Comparison of ENCODE assay signal across 5 fruit fly cellular contexts in genomic region chrX:3667199-3667671, dm6.
A peak's percentile ranks its signal among the peaks of the same experiment; 100 is the strongest.
TF ChIP-seq lines count a peak whose summit lies in the region.

Ilp7 (plus strand) TSS chrX:3667621.

- no peak for TF ChIP-seq CTCF in whole organism, embryonic (GFP tag; optimal IDR thresholded peaks at IDR 0.05; lab: Kevin White, UChicago)

TF ChIP-seq in whole organism, adult, 20 proteins besides CTCF, POLR2A, EP300 and RAD21 (continues in another document):
- TF ChIP-seq Mnt (GFP tag; optimal IDR thresholded peaks at IDR 0.05; lab: Kevin White, UChicago): peak; percentile 23
- no peak for TF ChIP-seq ovo (GFP tag; optimal IDR thresholded peaks at IDR 0.05; lab: Kevin White, UChicago)
- TF ChIP-seq CG7101 (tag; optimal IDR thresholded peaks at IDR 0.05; lab: Kevin White, UChicago): peak; percentile 48
- TF ChIP-seq Crg-1 (GFP tag; optimal IDR thresholded peaks at IDR 0.05; lab: Kevin White, UChicago): peak; percentile 23
- no peak for TF ChIP-seq CG33017 (tag; optimal IDR thresholded peaks at IDR 0.05; lab: Kevin White, UChicago)
- TF ChIP-seq tj (GFP tag; optimal IDR thresholded peaks at IDR 0.05; lab: Kevin White, UChicago): peak; percentile 83
- TF ChIP-seq CG7045 (GFP tag; optimal IDR thresholded peaks at IDR 0.05; lab: Kevin White, UChicago): no peak
- TF ChIP-seq Clk (GFP tag; optimal IDR thresholded peaks at IDR 0.05; lab: Kevin White, UChicago): no peak
- no peak for TF ChIP-seq CG5204 (GFP tag; optimal IDR thresholded peaks at IDR 0.05; lab: Kevin White, UChicago)
- no peak for TF ChIP-seq cnc (optimal IDR thresholded peaks at IDR 0.05; lab: Kevin White, UChicago)
- TF ChIP-seq cic (GFP tag; optimal IDR thresholded peaks at IDR 0.05; lab: Kevin White, UChicago): no peak
- TF ChIP-seq bab1 (GFP tag; optimal IDR thresholded peaks at IDR 0.05; lab: Kevin White, UChicago): peak; percentile 91
- no peak for TF ChIP-seq CG12768 (GFP tag; optimal IDR thresholded peaks at IDR 0.05; lab: Kevin White, UChicago)
- no peak for TF ChIP-seq CG11617 (GFP tag; optimal IDR thresholded peaks at IDR 0.05; lab: Kevin White, UChicago)
- peak; percentile 68 for TF ChIP-seq CG14711 (tag; optimal IDR thresholded peaks at IDR 0.05; lab: Kevin White, UChicago)
- TF ChIP-seq kay (GFP tag; lab: Kevin White, UChicago; ENCODE audit: borderline replicate concordance): peak; percentile 55
- TF ChIP-seq toe (GFP tag; optimal IDR thresholded peaks at IDR 0.05; lab: Kevin White, UChicago): no peak
- no peak for TF ChIP-seq Hr96 (GFP tag; optimal IDR thresholded peaks at IDR 0.05; lab: Kevin White, UChicago)
- peak; percentile 57 for TF ChIP-seq CG1620 (GFP tag; optimal IDR thresholded peaks at IDR 0.05; lab: Kevin White, UChicago)

TF ChIP-seq in whole organism, embryonic, 481 proteins besides CTCF, POLR2A, EP300 and RAD21 (continues in another document):
- peak; percentile 34 for TF ChIP-seq CG17359 (tag; optimal IDR thresholded peaks at IDR 0.05; lab: Kevin White, UChicago)
- TF ChIP-seq CG11504 (tag; optimal IDR thresholded peaks at IDR 0.05; lab: Kevin White, UChicago): peak; percentile 50
- no peak for TF ChIP-seq Mad (GFP tag; optimal IDR thresholded peaks at IDR 0.05; lab: Kevin White, UChicago)
- no peak for TF ChIP-seq Adf1 (GFP tag; IDR thresholded peaks at IDR 0.05; lab: Robert Waterston, UW)
- TF ChIP-seq CG6791 (GFP tag; IDR thresholded peaks at IDR 0.05; lab: Robert Waterston, UW; ENCODE audit: partially characterized antibody): no peak
- no peak for TF ChIP-seq Lhr (GFP tag; optimal IDR thresholded peaks at IDR 0.05; lab: Kevin White, UChicago)
- TF ChIP-seq danr (GFP tag; IDR thresholded peaks at IDR 0.05; lab: Robert Waterston, UW): no peak
- no peak for TF ChIP-seq CG4730 (GFP tag; IDR thresholded peaks at IDR 0.05; lab: Robert Waterston, UW)
- TF ChIP-seq cwo (GFP tag; optimal IDR thresholded peaks at IDR 0.05; lab: Kevin White, UChicago): no peak
- no peak for TF ChIP-seq Hand (GFP tag; optimal IDR thresholded peaks at IDR 0.05; lab: Kevin White, UChicago)
- no peak for TF ChIP-seq NFAT (GFP tag; IDR thresholded peaks at IDR 0.05; lab: Robert Waterston, UW)
- no peak for TF ChIP-seq CG13775 (GFP tag; optimal IDR thresholded peaks at IDR 0.05; lab: Kevin White, UChicago)
- TF ChIP-seq Hr51 (GFP tag; optimal IDR thresholded peaks at IDR 0.05; lab: Kevin White, UChicago): peak in 1 of 2 experiments; percentile 29
- TF ChIP-seq Nf-YA (GFP tag; IDR thresholded peaks at IDR 0.05; lab: Robert Waterston, UW): 0 out of 2 replicates have a peak, but pooled peaks have one; percentile 20
- 0 out of 3 replicates have a peak, but pooled peaks have one; percentile 53 for TF ChIP-seq so (GFP tag; IDR thresholded peaks at IDR 0.05; lab: Robert Waterston, UW)
- TF ChIP-seq HLH3B (GFP tag; IDR thresholded peaks at IDR 0.05; lab: Robert Waterston, UW): 0 out of 2 replicates have a peak, but pooled peaks have one; percentile 24
- no peak for TF ChIP-seq Nf-YB (GFP tag; optimal IDR thresholded peaks at IDR 0.05; lab: Kevin White, UChicago)
- no peak for TF ChIP-seq CG7372 (GFP tag; IDR thresholded peaks at IDR 0.05; lab: Robert Waterston, UW)

TF ChIP-seq in whole organism, prepupa, 60 proteins besides CTCF, POLR2A, EP300 and RAD21 (continues in another document):
- TF ChIP-seq Ets96B (tag; optimal IDR thresholded peaks at IDR 0.05; lab: Kevin White, UChicago) (no peak), CG10669 (GFP tag; optimal IDR thresholded peaks at IDR 0.05; lab: Kevin White, UChicago) (no peak), CG6163 (GFP tag; IDR thresholded peaks at IDR 0.05; lab: Robert Waterston, UW) (no peak), CG1621 (tag; optimal IDR thresholded peaks at IDR 0.05; lab: Kevin White, UChicago) (no peak), cyc (GFP tag; optimal IDR thresholded peaks at IDR 0.05; lab: Kevin White, UChicago) (peak; percentile 22), Hr39 (GFP tag; optimal IDR thresholded peaks at IDR 0.05; lab: Kevin White, UChicago) (peak; percentile 4), CG10631 (GFP tag; optimal IDR thresholded peaks at IDR 0.05; lab: Kevin White, UChicago) (no peak), CG8119 (GFP tag; IDR thresholded peaks at IDR 0.05; lab: Robert Waterston, UW) (no peak), Sox15 (GFP tag; optimal IDR thresholded peaks at IDR 0.05; lab: Kevin White, UChicago) (no peak), Smox (GFP tag; optimal IDR thresholded peaks at IDR 0.05; lab: Kevin White, UChicago) (peak; percentile 12), CG4318 (GFP tag; optimal IDR thresholded peaks at IDR 0.05; lab: Kevin White, UChicago) (no peak), fkh (GFP tag; optimal IDR thresholded peaks at IDR 0.05; lab: Kevin White, UChicago) (no peak), achi (GFP tag; optimal IDR thresholded peaks at IDR 0.05; lab: Kevin White, UChicago) (peak; percentile 39), dsx (GFP tag; optimal IDR thresholded peaks at IDR 0.05; lab: Kevin White, UChicago; ENCODE audit: poor library complexity, severe bottlenecking) (no peak), ss (GFP tag; optimal IDR thresholded peaks at IDR 0.05; lab: Kevin White, UChicago) (no peak), fd85E (GFP tag; optimal IDR thresholded peaks at IDR 0.05; lab: Kevin White, UChicago) (no peak), fd59A (GFP tag; optimal IDR thresholded peaks at IDR 0.05; lab: Kevin White, UChicago) (no peak), CG11762 (GFP tag; optimal IDR thresholded peaks at IDR 0.05; lab: Kevin White, UChicago; ENCODE audit: insufficient read depth) (peak; percentile 31), dac (GFP tag; optimal IDR thresholded peaks at IDR 0.05; lab: Kevin White, UChicago) (no peak), pdm3 (GFP tag; optimal IDR thresholded peaks at IDR 0.05; lab: Kevin White, UChicago) (peak; percentile 11)

TF ChIP-seq in whole organism, pupa, 21 proteins besides CTCF, POLR2A, EP300 and RAD21:
- TF ChIP-seq CG32121 (GFP tag; IDR thresholded peaks at IDR 0.05; lab: Robert Waterston, UW) (0 out of 2 replicates have a peak, but pooled peaks have one; percentile 39), CG4496 (GFP tag; IDR thresholded peaks at IDR 0.05; lab: Robert Waterston, UW) (peak; percentile 54; the same call in 1 of the 3 replicates), EcR (GFP tag; optimal IDR thresholded peaks at IDR 0.05; lab: Kevin White, UChicago) (no peak), CG8159 (tag; optimal IDR thresholded peaks at IDR 0.05; lab: Kevin White, UChicago) (peak; percentile 23)

TF ChIP-seq in whole organism, wandering third instar larva, 38 proteins besides CTCF, POLR2A, EP300 and RAD21:
- TF ChIP-seq Mio (GFP tag; optimal IDR thresholded peaks at IDR 0.05; lab: Kevin White, UChicago) (no peak), Dfd (GFP tag; optimal IDR thresholded peaks at IDR 0.05; lab: Kevin White, UChicago) (no peak), h (GFP tag; optimal IDR thresholded peaks at IDR 0.05; lab: Kevin White, UChicago) (peak; percentile 23), foxo (GFP tag; optimal IDR thresholded peaks at IDR 0.05; lab: Kevin White, UChicago) (peak in 1 of 2 experiments; percentile 15), rgr (GFP tag; optimal IDR thresholded peaks at IDR 0.05; lab: Kevin White, UChicago) (peak; percentile 9), Hnf4 (GFP tag; optimal IDR thresholded peaks at IDR 0.05; lab: Kevin White, UChicago) (no peak), sv (GFP tag; optimal IDR thresholded peaks at IDR 0.05; lab: Kevin White, UChicago) (no peak), ey (GFP tag; optimal IDR thresholded peaks at IDR 0.05; lab: Kevin White, UChicago) (no peak), sage (GFP tag; optimal IDR thresholded peaks at IDR 0.05; lab: Kevin White, UChicago) (no peak), lola (GFP tag; optimal IDR thresholded peaks at IDR 0.05; lab: Kevin White, UChicago) (no peak), usp (GFP tag; optimal IDR thresholded peaks at IDR 0.05; lab: Kevin White, UChicago) (no peak), dmrt93B (GFP tag; optimal IDR thresholded peaks at IDR 0.05; lab: Kevin White, UChicago) (no peak), GATAd (GFP tag; optimal IDR thresholded peaks at IDR 0.05; lab: Kevin White, UChicago) (no peak), fru (GFP tag; optimal IDR thresholded peaks at IDR 0.05; lab: Kevin White, UChicago) (peak; percentile 2)
